Worm (Caenorhabditis elegans) whole organism, L1 larva: ENCODE results near the gene Y64G10A.7.

Experiments
- C16A3.4 ChIP-seq: fragments of 150-350 bp; optimal IDR thresholded peaks from 2 replicates; lab custom pipeline; 2014; ENCODE audit warnings: missing biosample characterization, missing genetic modification characterization
- Y116A8C.19 ChIP-seq: sonication (generic microtip); optimal IDR thresholded peaks from 2 replicates; lab custom pipeline; 2016; ENCODE audit warnings: missing compliant biosample characterization, missing genetic modification characterization, borderline replicate concordance
- alr-1 ChIP-seq: fragments of 200-800 bp; sonication (Bioruptor generic); optimal IDR thresholded peaks from 2 replicates; lab custom pipeline; 2018; ENCODE audit warnings: borderline replicate concordance, mild to moderate bottlenecking, missing genetic modification characterization, missing compliant biosample characterization
- ama-1 ChIP-seq: fragments of 150-350 bp; optimal IDR thresholded peaks from 2 replicates; lab custom pipeline; 2014
- ceh-8 ChIP-seq: fragments of 200-800 bp; sonication (Bioruptor generic); optimal IDR thresholded peaks from 2 replicates; lab custom pipeline; 2018; ENCODE audit warnings: mild to moderate bottlenecking, missing genetic modification characterization, moderate library complexity, missing compliant biosample characterization
- ceh-82 ChIP-seq, 3 experiments: fragments of 150-350 bp in 1 of 3; sonication (generic microtip) in 2 of 3; optimal IDR thresholded peaks; 2 replicates each; lab custom pipeline; 2014 to 2017; ENCODE audit warnings: missing biosample characterization in 3 of 3, missing genetic modification characterization in 3 of 3
- ceh-90 ChIP-seq: sonication (generic microtip); optimal IDR thresholded peaks from 2 replicates; lab custom pipeline; 2016; ENCODE audit warnings: missing genetic modification characterization, missing compliant biosample characterization
- dsc-1 ChIP-seq: sonication (generic microtip); optimal IDR thresholded peaks from 2 replicates; lab custom pipeline; 2016; ENCODE audit warnings: mild to moderate bottlenecking, missing genetic modification characterization, missing compliant biosample characterization
- efl-1 ChIP-seq, 4 experiments: fragments of 150-350 bp; optimal IDR thresholded peaks in 3 of 4; peaks in 1 of 4; 1 replicate in 1 of 4; 2 replicates in 3 of 4; lab custom pipeline; 2014; ENCODE audit warnings: missing biosample characterization in 2 of 4, missing genetic modification characterization in 2 of 4, missing genetic modification reagents in 2 of 4
- elt-2 ChIP-seq: sonication (generic microtip); optimal IDR thresholded peaks from 2 replicates; lab custom pipeline; 2016; ENCODE audit warnings: missing genetic modification characterization, mild to moderate bottlenecking, inconsistent platforms, missing compliant biosample characterization, missing genetic modification reagents
- elt-3 ChIP-seq, 6 experiments: fragments of 150-350 bp in 1 of 6; sonication (generic microtip); optimal IDR thresholded peaks; 2 replicates each; lab custom pipeline; 2017 to 2018; ENCODE audit warnings: missing biosample characterization in 6 of 6, missing genetic modification characterization in 6 of 6, inconsistent platforms in 1 of 6
- ets-5 ChIP-seq: fragments of 200-800 bp; sonication (Bioruptor generic); IDR thresholded peaks from 2 replicates; pipeline ENCODE4 v1.3.6; 2022; ENCODE audit warnings: missing genetic modification characterization, missing compliant biosample characterization
- fkh-4 ChIP-seq: sonication (generic microtip); optimal IDR thresholded peaks from 2 replicates; lab custom pipeline; 2016; ENCODE audit warnings: missing compliant biosample characterization, missing genetic modification characterization, borderline replicate concordance
- fkh-8 ChIP-seq: sonication (generic microtip); optimal IDR thresholded peaks from 2 replicates; lab custom pipeline; 2016; ENCODE audit warnings: mild to moderate bottlenecking, missing genetic modification characterization, missing compliant biosample characterization
- fos-1 ChIP-seq: fragments of 150-350 bp; optimal IDR thresholded peaks from 2 replicates; lab custom pipeline; 2014; ENCODE audit warnings: missing biosample characterization, missing genetic modification characterization
- hlh-17 ChIP-seq: fragments of 200-800 bp; sonication (Bioruptor generic); optimal IDR thresholded peaks from 2 replicates; lab custom pipeline; 2018; ENCODE audit warnings: missing genetic modification characterization, mild to moderate bottlenecking, missing compliant biosample characterization, moderate library complexity, borderline replicate concordance
- hpl-2 ChIP-seq: fragments of 150-350 bp; optimal IDR thresholded peaks from 2 replicates; lab custom pipeline; 2014; ENCODE audit warnings: missing biosample characterization, missing genetic modification reagents, missing genetic modification characterization
- lin-13 ChIP-seq: fragments of 150-350 bp; optimal IDR thresholded peaks from 2 replicates; lab custom pipeline; 2014; ENCODE audit warnings: missing biosample characterization, missing genetic modification reagents, missing genetic modification characterization
- lin-14 ChIP-seq: fragments of 200-800 bp; sonication (Bioruptor generic); optimal IDR thresholded peaks from 2 replicates; lab custom pipeline; 2018; ENCODE audit warnings: mild to moderate bottlenecking, missing genetic modification characterization, moderate library complexity, missing compliant biosample characterization
- lin-35 ChIP-seq, 2 experiments: fragments of 150-350 bp; optimal IDR thresholded peaks; 2 replicates each; lab custom pipeline; 2014; ENCODE audit warnings: missing biosample characterization in 2 of 2, missing genetic modification characterization in 2 of 2, missing genetic modification reagents in 2 of 2
- lin-39 ChIP-seq: fragments of 150-350 bp; optimal IDR thresholded peaks from 2 replicates; lab custom pipeline; 2014; ENCODE audit warnings: missing biosample characterization, missing genetic modification reagents, missing genetic modification characterization
- lir-3 ChIP-seq: sonication (generic microtip); optimal IDR thresholded peaks from 2 replicates; lab custom pipeline; 2016; ENCODE audit warnings: mild to moderate bottlenecking, missing genetic modification characterization, moderate library complexity, missing compliant biosample characterization; ENCODE audit not compliant: poor library complexity
- lsy-2 ChIP-seq, 2 experiments: fragments of 150-350 bp; optimal IDR thresholded peaks; 2 replicates each; lab custom pipeline; 2014; ENCODE audit warnings: missing biosample characterization in 2 of 2, missing genetic modification characterization in 2 of 2
- mab-9 ChIP-seq: fragments of 200-800 bp; sonication (Bioruptor generic); IDR thresholded peaks from 2 replicates; pipeline ENCODE4 v1.3.6; 2022; ENCODE audit warnings: missing genetic modification reagents, missing genetic modification characterization, missing compliant biosample characterization
- mep-1 ChIP-seq: fragments of 150-350 bp; optimal IDR thresholded peaks from 2 replicates; lab custom pipeline; 2014; ENCODE audit warnings: missing biosample characterization, missing genetic modification characterization
- nhr-12 ChIP-seq: sonication (generic microtip); optimal IDR thresholded peaks from 2 replicates; lab custom pipeline; 2017; ENCODE audit warnings: missing biosample characterization, missing genetic modification characterization
- nhr-20 ChIP-seq: sonication (generic microtip); optimal IDR thresholded peaks from 2 replicates; lab custom pipeline; 2016; ENCODE audit warnings: mild to moderate bottlenecking, missing genetic modification characterization, missing compliant biosample characterization
- nhr-237 ChIP-seq: fragments of 150-350 bp; optimal IDR thresholded peaks from 2 replicates; lab custom pipeline; 2014; ENCODE audit warnings: missing biosample characterization, missing genetic modification characterization
- nhr-47 ChIP-seq: sonication (generic microtip); optimal IDR thresholded peaks from 2 replicates; lab custom pipeline; 2016; ENCODE audit warnings: mild to moderate bottlenecking, missing genetic modification characterization, moderate library complexity, missing compliant biosample characterization
- pag-3 ChIP-seq: sonication (generic microtip); optimal IDR thresholded peaks from 2 replicates; lab custom pipeline; 2017; ENCODE audit warnings: missing genetic modification characterization, mild to moderate bottlenecking, missing compliant biosample characterization, antibody characterized with exemption, borderline replicate concordance; ENCODE audit not compliant: insufficient read depth
- pax-3 ChIP-seq: fragments of 200-800 bp; sonication (Bioruptor generic); optimal IDR thresholded peaks from 2 replicates; lab custom pipeline; 2018; ENCODE audit warnings: mild to moderate bottlenecking, missing genetic modification characterization, moderate library complexity, missing compliant biosample characterization
- pqm-1 ChIP-seq: sonication (generic microtip); optimal IDR thresholded peaks from 3 replicates; lab custom pipeline; 2017; ENCODE audit warnings: missing biosample characterization, missing genetic modification characterization
- rnt-1 ChIP-seq: sonication (generic microtip); optimal IDR thresholded peaks from 2 replicates; lab custom pipeline; 2016; ENCODE audit warnings: mild to moderate bottlenecking, missing genetic modification characterization, moderate library complexity, missing compliant biosample characterization
- skn-1 ChIP-seq: fragments of 150-350 bp; optimal IDR thresholded peaks from 2 replicates; lab custom pipeline; 2014; ENCODE audit warnings: missing biosample characterization, missing genetic modification characterization
- snu-23 ChIP-seq: sonication (generic microtip); optimal IDR thresholded peaks from 2 replicates; lab custom pipeline; 2016; ENCODE audit warnings: missing genetic modification characterization, missing compliant biosample characterization
- sptf-1 ChIP-seq: fragments of 150-350 bp; optimal IDR thresholded peaks from 2 replicates; lab custom pipeline; 2014; ENCODE audit warnings: missing biosample characterization, missing genetic modification characterization
- tlp-1 ChIP-seq: fragments of 150-350 bp; optimal IDR thresholded peaks from 2 replicates; lab custom pipeline; 2014; ENCODE audit warnings: missing biosample characterization, missing genetic modification characterization
- unc-130 ChIP-seq: fragments of 150-350 bp; optimal IDR thresholded peaks from 2 replicates; lab custom pipeline; 2017; ENCODE audit warnings: missing biosample characterization, missing genetic modification characterization, inconsistent platforms
- unc-30 ChIP-seq: sonication (generic microtip); optimal IDR thresholded peaks from 2 replicates; lab custom pipeline; 2017; ENCODE audit warnings: missing biosample characterization, missing genetic modification characterization
- unc-98 ChIP-seq: fragments of 200-800 bp; sonication (Bioruptor generic); IDR thresholded peaks from 2 replicates; pipeline ENCODE4 v1.3.6; 2022; ENCODE audit warnings: missing genetic modification characterization, missing compliant biosample characterization
- vab-15 ChIP-seq: sonication (generic microtip); optimal IDR thresholded peaks from 2 replicates; lab custom pipeline; 2017; ENCODE audit warnings: missing genotype, mild to moderate bottlenecking, missing genetic modification characterization, missing compliant biosample characterization
- zip-4 ChIP-seq: fragments of 200-800 bp; sonication (Bioruptor generic); optimal IDR thresholded peaks from 2 replicates; lab custom pipeline; 2018; ENCODE audit warnings: mild to moderate bottlenecking, missing genetic modification characterization, moderate library complexity, missing compliant biosample characterization
- ztf-4 ChIP-seq: fragments of 150-350 bp; optimal IDR thresholded peaks from 2 replicates; lab custom pipeline; 2014; ENCODE audit warnings: missing biosample characterization, missing genetic modification characterization

Gene Y64G10A.7

DNA sequence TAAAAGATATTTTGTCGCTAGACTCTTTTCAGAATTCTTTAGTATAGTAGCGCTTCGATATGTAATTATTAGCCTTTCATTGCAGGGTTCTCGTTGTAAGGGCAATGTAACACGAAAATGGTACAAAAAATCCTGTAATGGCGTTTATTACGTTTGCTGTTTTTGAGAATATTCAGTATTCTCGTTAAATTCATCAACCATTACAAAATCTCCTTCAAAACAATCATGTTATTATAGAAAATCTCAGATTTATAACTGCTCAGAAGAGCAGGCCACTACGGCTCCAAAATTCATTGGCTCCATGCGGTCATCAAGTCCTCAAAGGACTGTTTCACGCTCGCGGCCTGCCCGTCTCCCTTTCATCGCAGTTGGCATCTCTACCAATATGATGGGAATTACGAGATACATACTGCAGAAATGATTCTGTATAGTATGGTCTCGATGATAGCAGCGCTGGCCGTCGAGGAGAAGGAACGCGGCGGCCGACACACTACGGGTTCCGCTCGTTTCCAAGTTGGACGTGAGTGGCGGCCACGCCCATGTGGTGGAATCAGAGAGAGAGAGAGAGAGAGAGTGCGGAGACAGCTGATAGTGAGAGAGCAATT lies 35.1 kb downstream of the Y64G10A.7 start (continued):
- TF ChIP-seq fkh-8 (tag; lab: Kevin White, UChicago) (peak; percentile 5), lin-39 (tag; lab: Kevin White, UChicago) (peak; percentile 56), vab-15 (tag; lab: Kevin White, UChicago) (no peak), efl-1 (optimal IDR thresholded peaks at IDR 0.05; lab: Kevin White, UChicago) (peak; percentile 39 to 63), efl-1 (GFP tag; optimal IDR thresholded peaks at IDR 0.05 in 1 of 2; lab: Kevin White, UChicago) (peak; percentile 36 to 93), unc-130 (tag; lab: Kevin White, UChicago) (no peak), C16A3.4 (tag; lab: Kevin White, UChicago) (peak; percentile 19), unc-30 (tag; lab: Kevin White, UChicago) (no peak), hpl-2 (GFP tag; lab: Kevin White, UChicago) (peak; percentile 9), ceh-90 (tag; lab: Kevin White, UChicago) (no peak)

ce11 chrIV:14334359-14334758 lies 42.7 kb downstream of the Y64G10A.7 start, which contains the start of gene Y67A10A.3:
Gene Y67A10A.3 (minus strand): TSS chrIV:14334459.
- TF ChIP-seq fos-1, result no peak
- no peak for TF ChIP-seq skn-1 (tag; lab: Kevin White, UChicago)
- no peak for TF ChIP-seq tlp-1
- TF ChIP-seq ceh-90 (tag; lab: Kevin White, UChicago), result no peak
- no peak for TF ChIP-seq Y116A8C.19 (tag; lab: Kevin White, UChicago)
- TF ChIP-seq fkh-4 (tag; lab: Kevin White, UChicago), result no peak
- TF ChIP-seq, all 84 proteins: peak for 0

ce11 chrIV:14335768-14336167 lies 44.1 kb downstream of the Y64G10A.7 start:
- no peak for TF ChIP-seq pag-3
- no peak for TF ChIP-seq mab-9 (GFP tag; lab: Robert Waterston, UW)
- no peak for TF ChIP-seq tlp-1
- TF ChIP-seq mep-1 (tag; lab: Kevin White, UChicago), result no peak
- TF ChIP-seq nhr-47 (tag; lab: Kevin White, UChicago), result no peak
- TF ChIP-seq lsy-2 (tag; optimal IDR thresholded peaks at IDR 0.05; lab: Kevin White, UChicago), result no peak
- TF ChIP-seq elt-2 (tag; lab: Kevin White, UChicago), result no peak

DNA sequence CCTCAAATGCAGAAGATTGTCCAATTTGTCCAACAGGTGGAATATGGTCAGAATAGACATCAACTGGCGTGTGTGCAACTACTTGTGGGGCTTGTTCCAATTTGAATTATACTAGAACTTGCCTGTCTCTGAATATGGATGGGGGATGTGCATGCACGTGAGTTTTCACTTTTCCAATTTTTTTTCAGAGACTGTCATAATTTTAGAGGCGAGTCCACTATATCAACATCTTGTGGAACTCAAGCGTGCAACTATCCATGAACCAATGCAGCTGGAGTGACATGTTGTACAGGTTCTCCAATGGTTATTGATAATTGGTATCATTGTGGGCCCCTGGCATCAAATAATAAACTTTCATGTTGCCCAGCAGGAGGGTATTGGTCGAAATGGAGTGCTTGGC lies 46.1 kb downstream of the Y64G10A.7 start, which contains the start of gene Y67A10A.2:
Gene Y67A10A.2, plus strand, starts transcription at position 301 of the 400 bp plus-strand sequence.
- TF ChIP-seq snu-23 (no peak), rnt-1 (tag; lab: Kevin White, UChicago) (no peak), elt-2 (tag; lab: Kevin White, UChicago) (no peak), zip-4 (GFP tag; lab: Kevin White, UChicago) (no peak), unc-130 (tag; lab: Kevin White, UChicago) (no peak), ama-1 (lab: Kevin White, UChicago) (no peak), lir-3 (tag; lab: Kevin White, UChicago) (no peak), lin-35 (GFP tag; optimal IDR thresholded peaks at IDR 0.05; lab: Kevin White, UChicago) (no peak), lin-14 (no peak), lin-13 (GFP tag; lab: Kevin White, UChicago) (no peak), dsc-1 (tag; lab: Kevin White, UChicago) (no peak), nhr-237 (no peak), alr-1 (tag; lab: Kevin White, UChicago) (no peak), C16A3.4 (tag; lab: Kevin White, UChicago) (no peak), lin-39 (tag; lab: Kevin White, UChicago) (no peak)
- TF ChIP-seq, all 84 proteins: peak for 0

DNA sequence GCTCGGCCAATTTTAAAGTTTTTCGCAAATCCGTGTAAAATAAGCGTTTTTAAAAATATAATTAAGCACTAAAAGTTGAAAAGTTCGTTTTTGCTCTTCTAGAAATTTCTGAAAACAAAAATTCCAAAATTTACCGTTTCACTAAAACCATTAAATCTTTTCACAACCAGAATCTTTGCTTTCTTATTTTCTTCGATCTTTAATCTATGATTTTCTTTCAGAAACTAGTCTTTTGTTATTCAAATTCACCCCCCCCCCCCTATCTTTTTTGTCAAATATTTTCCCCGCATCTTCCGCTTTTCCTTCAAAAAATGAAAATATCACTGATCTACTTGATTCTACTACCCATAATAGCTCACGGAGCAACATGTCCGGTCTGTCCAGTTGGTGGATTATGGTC lies 48.0 kb downstream of the Y64G10A.7 start, which contains the start of gene Y67A10A.11:
Gene Y67A10A.11, plus strand, starts transcription at position 301 of the 400 bp plus-strand sequence.
- no peak for TF ChIP-seq ceh-8 (GFP tag; lab: Kevin White, UChicago)
- no peak for TF ChIP-seq fkh-4 (tag; lab: Kevin White, UChicago)
- TF ChIP-seq pqm-1, result no peak
- TF ChIP-seq ztf-4, result no peak
- no peak for TF ChIP-seq unc-98 (GFP tag; lab: Robert Waterston, UW)
- no peak for TF ChIP-seq elt-3 (tag; optimal IDR thresholded peaks at IDR 0.05; lab: Kevin White, UChicago)
- no peak for TF ChIP-seq lin-35 (GFP tag; optimal IDR thresholded peaks at IDR 0.05; lab: Kevin White, UChicago)
- TF ChIP-seq hlh-17, result no peak
- TF ChIP-seq nhr-12 (tag; lab: Kevin White, UChicago), result no peak
- no peak for TF ChIP-seq ets-5
- no peak for TF ChIP-seq fkh-8 (tag; lab: Kevin White, UChicago)
- TF ChIP-seq pax-3 (tag; lab: Kevin White, UChicago), result no peak
- TF ChIP-seq ceh-82 (tag; optimal IDR thresholded peaks at IDR 0.05; lab: Kevin White, UChicago), result no peak
- TF ChIP-seq sptf-1 (tag; lab: Kevin White, UChicago), result no peak
- no peak for TF ChIP-seq nhr-20 (tag; lab: Kevin White, UChicago)
